8 worm cellular contexts compared by ENCODE assay signal in genomic region chrX:10624157-10624623, ce11.
TF ChIP-seq lines count a peak whose summit lies in the region.

abl-1 (minus strand) TSS chrX:10624207.

TF ChIP-seq in whole organism, L1 larva, 84 proteins besides CTCF, POLR2A, EP300 and RAD21 (continues in another document):
- TF ChIP-seq F16B12.6 (tag; optimal IDR thresholded peaks at IDR 0.05; lab: Kevin White, UChicago) (no peak), ceh-63 (GFP tag; optimal IDR thresholded peaks at IDR 0.05; lab: Kevin White, UChicago) (no peak), elt-2 (tag; optimal IDR thresholded peaks at IDR 0.05; lab: Kevin White, UChicago) (no peak), nhr-76 (tag; optimal IDR thresholded peaks at IDR 0.05; lab: Kevin White, UChicago) (no peak), lin-13 (GFP tag; optimal IDR thresholded peaks at IDR 0.05; lab: Kevin White, UChicago) (no peak), tlp-1 (tag; optimal IDR thresholded peaks at IDR 0.05; lab: Kevin White, UChicago) (no peak), ces-1 (GFP tag; optimal IDR thresholded peaks at IDR 0.05; lab: Kevin White, UChicago) (no peak), nhr-47 (tag; optimal IDR thresholded peaks at IDR 0.05; lab: Kevin White, UChicago) (no peak), skn-1 (tag; optimal IDR thresholded peaks at IDR 0.05; lab: Kevin White, UChicago) (peak; percentile 38), mef-2 (tag; optimal IDR thresholded peaks at IDR 0.05; lab: Kevin White, UChicago) (no peak), irx-1 (tag; optimal IDR thresholded peaks at IDR 0.05; lab: Kevin White, UChicago) (no peak), blmp-1 (tag; optimal IDR thresholded peaks at IDR 0.05; lab: Kevin White, UChicago) (peak; percentile 44)

TF ChIP-seq in whole organism, L2 larva, 48 proteins besides CTCF, POLR2A, EP300 and RAD21 (continues in another document):
- TF ChIP-seq F13H6.1 (tag; optimal IDR thresholded peaks at IDR 0.05; lab: Kevin White, UChicago) = peak; percentile 18
- TF ChIP-seq ceh-16 (tag; optimal IDR thresholded peaks at IDR 0.05; lab: Kevin White, UChicago) = no peak
- no peak for TF ChIP-seq lin-39 (tag; optimal IDR thresholded peaks at IDR 0.05; lab: Kevin White, UChicago)
- TF ChIP-seq mbf-1 (tag; optimal IDR thresholded peaks at IDR 0.05; lab: Kevin White, UChicago) = no peak
- TF ChIP-seq nhr-11 (tag; optimal IDR thresholded peaks at IDR 0.05; lab: Kevin White, UChicago) = no peak
- no peak for TF ChIP-seq nhr-77 (tag; optimal IDR thresholded peaks at IDR 0.05; lab: Kevin White, UChicago)
- TF ChIP-seq nhr-23 (tag; optimal IDR thresholded peaks at IDR 0.05; lab: Kevin White, UChicago) = no peak
- TF ChIP-seq ZK546.5 (tag; optimal IDR thresholded peaks at IDR 0.05; lab: Kevin White, UChicago) = no peak
- no peak for TF ChIP-seq egl-27 (tag; optimal IDR thresholded peaks at IDR 0.05; lab: Kevin White, UChicago)
- no peak for TF ChIP-seq elt-1 (tag; optimal IDR thresholded peaks at IDR 0.05; lab: Kevin White, UChicago)
- TF ChIP-seq ama-1 (optimal IDR thresholded peaks at IDR 0.05; lab: Kevin White, UChicago) = no peak
- no peak for TF ChIP-seq alr-1 (tag; optimal IDR thresholded peaks at IDR 0.05; lab: Kevin White, UChicago)

TF ChIP-seq in whole organism, L3 larva, 47 proteins besides CTCF, POLR2A, EP300 and RAD21:
- peak; percentile 19 for TF ChIP-seq hmg-11 (tag; optimal IDR thresholded peaks at IDR 0.05; lab: Kevin White, UChicago)
- TF ChIP-seq sea-2 (GFP tag; optimal IDR thresholded peaks at IDR 0.05; lab: Kevin White, UChicago) = no peak
- peak; percentile 63 for TF ChIP-seq pha-4 (tag; optimal IDR thresholded peaks at IDR 0.05; lab: Kevin White, UChicago)
- TF ChIP-seq nhr-25 (tag; optimal IDR thresholded peaks at IDR 0.05; lab: Kevin White, UChicago) = peak; percentile 45
- TF ChIP-seq lin-39 (tag; optimal IDR thresholded peaks at IDR 0.05; lab: Kevin White, UChicago) = peak; percentile 9
- peak; percentile 36 for TF ChIP-seq nfya-1 (tag; optimal IDR thresholded peaks at IDR 0.05; lab: Kevin White, UChicago; ENCODE audit: insufficient read depth)
- TF ChIP-seq nhr-43 (tag; optimal IDR thresholded peaks at IDR 0.05; lab: Kevin White, UChicago; ENCODE audit: poor library complexity, severe bottlenecking) = no peak
- peak; percentile 17 for TF ChIP-seq nhr-23 (tag; optimal IDR thresholded peaks at IDR 0.05; lab: Kevin White, UChicago)

TF ChIP-seq in whole organism, L4 larva, 104 proteins besides CTCF, POLR2A, EP300 and RAD21 (continues in another document):
- TF ChIP-seq D1046.2 (GFP tag; IDR thresholded peaks at IDR 0.05; lab: Robert Waterston, UW) = no peak
- peak in 1 of 2 experiments; percentile 43 for TF ChIP-seq lsy-2 (tag; optimal IDR thresholded peaks at IDR 0.05; lab: Kevin White, UChicago)
- no peak for TF ChIP-seq F49E8.2 (tag; optimal IDR thresholded peaks at IDR 0.05; lab: Kevin White, UChicago; ENCODE audit: borderline replicate concordance)
- no peak for TF ChIP-seq ztf-7 (tag; optimal IDR thresholded peaks at IDR 0.05; lab: Kevin White, UChicago)
- TF ChIP-seq nhr-48 (tag; optimal IDR thresholded peaks at IDR 0.05; lab: Kevin White, UChicago) = no peak
- TF ChIP-seq madf-5 (GFP tag; IDR thresholded peaks at IDR 0.05; lab: Robert Waterston, UW) = no peak
- no peak for TF ChIP-seq tag-97 (GFP tag; IDR thresholded peaks at IDR 0.05; lab: Robert Waterston, UW)
- no peak for TF ChIP-seq dmd-6 (GFP tag; IDR thresholded peaks at IDR 0.05; lab: Robert Waterston, UW)
- TF ChIP-seq saeg-2 (GFP tag; IDR thresholded peaks at IDR 0.05; lab: Robert Waterston, UW) = no peak
- TF ChIP-seq lin-1 (GFP tag; IDR thresholded peaks at IDR 0.05; lab: Robert Waterston, UW) = no peak
- TF ChIP-seq mdt-29 (GFP tag; IDR thresholded peaks at IDR 0.05; lab: Robert Waterston, UW) = no peak
- TF ChIP-seq ceh-44 (GFP tag; IDR thresholded peaks at IDR 0.05; lab: Robert Waterston, UW) = no peak
- no peak for TF ChIP-seq Y105C5A.15 (GFP tag; IDR thresholded peaks at IDR 0.05; lab: Robert Waterston, UW)

TF ChIP-seq in whole organism, early embryonic, 17 proteins besides CTCF, POLR2A, EP300 and RAD21:
- TF ChIP-seq scrt-1 (GFP tag; IDR thresholded peaks at IDR 0.05; lab: Robert Waterston, UW) = no peak
- TF ChIP-seq hmbx-1 (tag; optimal IDR thresholded peaks at IDR 0.05; lab: Kevin White, UChicago) = no peak
- TF ChIP-seq tbx-11 (GFP tag; IDR thresholded peaks at IDR 0.05; lab: Robert Waterston, UW) = no peak
- peak; percentile 15 for TF ChIP-seq F13C5.2 (tag; optimal IDR thresholded peaks at IDR 0.05; lab: Kevin White, UChicago)
- TF ChIP-seq B0310.2 (tag; optimal IDR thresholded peaks at IDR 0.05; lab: Kevin White, UChicago) = no peak
- TF ChIP-seq aly-1 (tag; optimal IDR thresholded peaks at IDR 0.05; lab: Kevin White, UChicago) = no peak
- no peak for TF ChIP-seq pes-1 (GFP tag; IDR thresholded peaks at IDR 0.05; lab: Robert Waterston, UW)
- TF ChIP-seq flt-1 (GFP tag; IDR thresholded peaks at IDR 0.05; lab: Robert Waterston, UW) = no peak

TF ChIP-seq in whole organism, late embryonic, 69 proteins besides CTCF, POLR2A, EP300 and RAD21:
- TF ChIP-seq ceh-31 (tag; optimal IDR thresholded peaks at IDR 0.05; lab: Kevin White, UChicago) (peak; percentile 37), tbx-2 (tag; optimal IDR thresholded peaks at IDR 0.05; lab: Kevin White, UChicago) (peak; percentile 10), pha-4 (tag; optimal IDR thresholded peaks at IDR 0.05; lab: Kevin White, UChicago) (no peak), elt-2 (tag; optimal IDR thresholded peaks at IDR 0.05; lab: Kevin White, UChicago) (peak; percentile 14), nfya-1 (tag; optimal IDR thresholded peaks at IDR 0.05; lab: Kevin White, UChicago) (peak; percentile 53), pros-1 (tag; optimal IDR thresholded peaks at IDR 0.05; lab: Kevin White, UChicago) (no peak)

TF ChIP-seq in whole organism, mixed stage, embryonic, 35 proteins besides CTCF, POLR2A, EP300 and RAD21:
- TF ChIP-seq pha-4 (tag; optimal IDR thresholded peaks at IDR 0.05; lab: Kevin White, UChicago) (peak; percentile 74), hlh-1 (tag; optimal IDR thresholded peaks at IDR 0.05; lab: Kevin White, UChicago) (peak; percentile 42), ham-2 (GFP tag; optimal IDR thresholded peaks at IDR 0.05; lab: Kevin White, UChicago) (peak; percentile 17), unc-120 (tag; optimal IDR thresholded peaks at IDR 0.05; lab: Kevin White, UChicago; ENCODE audit: poor library complexity, severe bottlenecking) (no peak), M03D4.4 (tag; optimal IDR thresholded peaks at IDR 0.05; lab: Kevin White, UChicago) (no peak), nhr-2 (tag; optimal IDR thresholded peaks at IDR 0.05; lab: Kevin White, UChicago) (peak; percentile 23), sptf-1 (tag; optimal IDR thresholded peaks at IDR 0.05; lab: Kevin White, UChicago) (no peak), lsy-2 (tag; optimal IDR thresholded peaks at IDR 0.05; lab: Kevin White, UChicago) (no peak), mep-1 (tag; optimal IDR thresholded peaks at IDR 0.05; lab: Kevin White, UChicago) (peak; percentile 48), ceh-83 (GFP tag; optimal IDR thresholded peaks at IDR 0.05; lab: Kevin White, UChicago) (no peak), mls-2 (tag; optimal IDR thresholded peaks at IDR 0.05; lab: Kevin White, UChicago) (no peak), lin-32 (GFP tag; optimal IDR thresholded peaks at IDR 0.05; lab: Kevin White, UChicago) (no peak), drap-1 (GFP tag; optimal IDR thresholded peaks at IDR 0.05; lab: Kevin White, UChicago) (no peak), bed-3 (GFP tag; optimal IDR thresholded peaks at IDR 0.05; lab: Kevin White, UChicago) (no peak)
TF ChIP-seq in whole organism, mixed stage, embryonic: peak in this region for 5.

TF ChIP-seq in whole organism, young adult, 124 proteins besides CTCF, POLR2A, EP300 and RAD21:
- TF ChIP-seq mcd-1 (GFP tag; IDR thresholded peaks at IDR 0.05; lab: Robert Waterston, UW) (peak; percentile 73), lin-40 (tag; optimal IDR thresholded peaks at IDR 0.05; lab: Kevin White, UChicago) (no peak), dox-1 (GFP tag; IDR thresholded peaks at IDR 0.05; lab: Robert Waterston, UW) (no peak), akir-1 (GFP tag; optimal IDR thresholded peaks at IDR 0.05; lab: Kevin White, UChicago) (no peak)
